Worm (Caenorhabditis elegans): ENCODE results near the gene sre-26.

sre-26 gene

DNA sequence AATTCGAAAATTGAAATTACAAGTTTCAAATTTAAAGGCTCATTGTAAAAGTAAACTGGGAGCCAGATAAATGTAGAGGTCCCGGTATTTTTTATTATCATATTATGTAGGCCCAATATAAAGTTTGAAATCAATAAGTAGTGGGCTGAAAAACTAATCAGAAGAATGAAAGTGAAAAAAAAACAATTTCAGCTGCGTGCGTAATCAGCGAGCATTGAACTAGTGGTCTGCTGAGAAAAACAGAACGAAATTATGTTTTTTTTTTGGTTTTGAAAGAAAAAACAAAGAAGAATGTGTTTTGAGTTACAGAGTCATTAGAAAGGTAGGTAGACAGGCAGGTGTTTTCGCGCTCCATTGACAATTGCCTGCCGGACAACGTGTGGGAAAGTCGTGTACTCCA lies 11.7 kb downstream of the sre-26 start, which contains the start of gene sre-31:
Gene sre-31, minus strand, starts transcription at position 101 of the 400 bp plus-strand sequence.
- no peak for TF ChIP-seq snpc-1.1 (tag; optimal IDR thresholded peaks at IDR 0.05; ENCODE audit: insufficient read depth)
- TF ChIP-seq athp-1 (tag; optimal IDR thresholded peaks at IDR 0.05), result no peak
- TF ChIP-seq zfh-2 (GFP tag; conservative IDR thresholded peaks at IDR 0.05), result no peak
- no peak for TF ChIP-seq C17E4.6 (GFP tag; IDR thresholded peaks at IDR 0.05)
- no peak for TF ChIP-seq cebp-2 (GFP tag; IDR thresholded peaks at IDR 0.05)
- no peak for TF ChIP-seq attf-3 (GFP tag; conservative IDR thresholded peaks at IDR 0.05)
- TF ChIP-seq lag-1 (GFP tag; IDR thresholded peaks at IDR 0.05), result no peak
- no peak for TF ChIP-seq hlh-26 (GFP tag; conservative IDR thresholded peaks at IDR 0.05)
- no peak for TF ChIP-seq ekl-4 (GFP tag; IDR thresholded peaks at IDR 0.05)
- no peak for TF ChIP-seq egrh-3 (GFP tag; IDR thresholded peaks at IDR 0.05)
- no peak for TF ChIP-seq mcd-1 (GFP tag; IDR thresholded peaks at IDR 0.05)
- no peak for TF ChIP-seq Y79H2A.3 (GFP tag; conservative IDR thresholded peaks at IDR 0.05)
- no peak for TF ChIP-seq attf-6 (GFP tag; IDR thresholded peaks at IDR 0.05)

DNA sequence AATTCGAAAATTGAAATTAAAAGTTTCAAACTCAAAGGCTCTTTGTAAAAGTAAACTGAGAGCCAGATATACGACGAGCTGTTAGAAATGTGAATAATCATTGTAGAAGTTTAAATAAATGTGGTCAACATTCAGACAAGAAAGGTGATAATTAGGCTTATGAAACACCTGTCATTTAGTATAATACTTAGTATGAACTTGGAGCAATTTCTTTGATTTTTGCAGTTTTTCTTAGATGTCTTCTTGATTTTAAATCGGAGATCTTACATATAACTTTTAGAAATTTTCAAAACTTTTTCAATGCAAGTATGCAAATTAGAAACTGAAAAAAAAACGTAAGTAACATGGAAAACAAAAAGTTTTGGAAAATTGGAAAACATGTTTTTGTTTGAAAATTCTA lies 14.0 kb downstream of the sre-26 start, which contains the start of gene sre-30:
Gene sre-30, minus strand, starts transcription at position 101 of the 400 bp plus-strand sequence.
- no peak for TF ChIP-seq ztf-18 (tag; optimal IDR thresholded peaks at IDR 0.05)
- no peak for TF ChIP-seq madf-8 (GFP tag; conservative IDR thresholded peaks at IDR 0.05)
- TF ChIP-seq ceh-58 (GFP tag; IDR thresholded peaks at IDR 0.05), result no peak
- no peak for TF ChIP-seq K11D2.4 (GFP tag; IDR thresholded peaks at IDR 0.05)
- no peak for TF ChIP-seq C17E4.6 (GFP tag; IDR thresholded peaks at IDR 0.05)
- no peak for TF ChIP-seq madf-10 (tag; optimal IDR thresholded peaks at IDR 0.05)
- no peak for TF ChIP-seq snpc-4 (GFP tag; optimal IDR thresholded peaks at IDR 0.05)
- TF ChIP-seq snpc-4 (tag; optimal IDR thresholded peaks at IDR 0.05), result no peak
- no peak for TF ChIP-seq Y79H2A.3 (GFP tag; conservative IDR thresholded peaks at IDR 0.05)
- TF ChIP-seq F39B2.1 (GFP tag; IDR thresholded peaks at IDR 0.05), result no peak
- TF ChIP-seq repo-1 (tag; optimal IDR thresholded peaks at IDR 0.05), result no peak

DNA sequence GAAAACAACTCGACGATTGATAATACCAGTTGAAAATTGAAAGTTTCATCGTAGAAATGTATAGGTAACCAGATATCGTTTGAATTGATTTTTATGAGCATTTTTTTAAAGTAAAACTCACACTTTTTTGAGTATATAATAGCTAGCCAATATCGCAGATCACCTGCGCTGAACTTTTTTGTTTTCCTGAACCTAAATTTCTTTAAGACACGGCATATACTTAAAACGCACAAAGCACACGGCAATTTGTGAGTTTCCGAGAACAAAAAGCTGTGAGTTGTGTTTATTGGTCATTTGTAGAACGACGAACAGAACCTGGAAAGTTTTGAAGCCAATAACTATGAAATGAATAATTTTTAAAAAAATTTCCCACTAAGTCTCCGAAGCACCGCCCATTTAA lies 18.6 kb downstream of the sre-26 start, which contains the start of gene sre-29:
Gene sre-29, minus strand, starts transcription at position 101 of the 400 bp plus-strand sequence.
- TF ChIP-seq pbrm-1 (GFP tag; IDR thresholded peaks at IDR 0.05), result no peak
- no peak for TF ChIP-seq nfyb-1 (GFP tag; IDR thresholded peaks at IDR 0.05)
- TF ChIP-seq Y53F4B.3 (GFP tag; IDR thresholded peaks at IDR 0.05), result no peak

DNA sequence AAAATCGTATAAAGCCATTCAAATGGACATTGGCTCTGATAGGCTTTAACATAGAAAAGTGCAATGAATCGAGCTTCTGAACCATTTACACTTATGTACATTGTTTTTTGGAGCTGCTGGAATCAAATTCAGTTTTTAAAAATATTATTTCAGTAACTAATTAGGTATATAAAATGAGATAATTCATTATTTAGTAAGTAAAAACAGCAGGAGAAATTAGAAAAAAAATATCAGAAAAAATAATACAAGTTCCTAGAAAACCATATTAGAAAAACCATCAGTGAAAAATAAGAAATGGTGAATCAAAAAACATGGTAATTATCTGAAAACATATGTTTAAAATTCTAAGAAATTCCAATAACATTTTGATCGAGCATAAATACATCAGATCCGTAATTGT lies 22.7 kb downstream of the sre-26 start, which contains the start of gene F57G9.7:
Gene F57G9.7, minus strand, starts transcription at position 101 of the 400 bp plus-strand sequence.
- TF ChIP-seq C17E4.6 (GFP tag; IDR thresholded peaks at IDR 0.05) (no peak), lin-26 (GFP tag; IDR thresholded peaks at IDR 0.05) (no peak), F57C9.4 (tag; optimal IDR thresholded peaks at IDR 0.05) (no peak), lsl-1 (GFP tag; optimal IDR thresholded peaks at IDR 0.05) (no peak), xnd-1 (tag; optimal IDR thresholded peaks at IDR 0.05) (no peak), mes-4 (tag; optimal IDR thresholded peaks at IDR 0.05) (no peak), zfh-2 (GFP tag; conservative IDR thresholded peaks at IDR 0.05) (no peak), hmg-20 (GFP tag; IDR thresholded peaks at IDR 0.05) (no peak), dpff-1 (tag; optimal IDR thresholded peaks at IDR 0.05) (no peak), F33H1.4 (GFP tag; IDR thresholded peaks at IDR 0.05) (no peak), ama-1 (optimal IDR thresholded peaks at IDR 0.05) (no peak), ama-1 (GFP tag; optimal IDR thresholded peaks at IDR 0.05) (no peak), ceh-91 (GFP tag; IDR thresholded peaks at IDR 0.05) (no peak), lin-40 (tag; optimal IDR thresholded peaks at IDR 0.05) (no peak), tbp1 (GFP tag; optimal IDR thresholded peaks at IDR 0.05) (no peak), attf-5 (GFP tag; optimal IDR thresholded peaks at IDR 0.05) (no peak), ztf-18 (tag; optimal IDR thresholded peaks at IDR 0.05) (no peak), B0019.2 (GFP tag; conservative IDR thresholded peaks at IDR 0.05) (no peak), zim-3 (tag; optimal IDR thresholded peaks at IDR 0.05) (no peak)

All from whole organism, young adult.